Fruit fly (Drosophila melanogaster) whole organism, wandering third instar larva: ENCODE results near the gene Samuel.

Source experiments
- Hr83 ChIP-seq: fragments of 200-300 bp; sonication (Bioruptor generic); optimal IDR thresholded peaks from 2 replicates; lab custom pipeline; 2016; ENCODE audit warnings: missing biosample characterization, mild to moderate bottlenecking, missing genetic modification characterization, moderate library complexity; ENCODE audit not compliant: poor library complexity, severe bottlenecking
- Mio ChIP-seq: sonication (Bioruptor generic); optimal IDR thresholded peaks from 2 replicates; lab custom pipeline; 2016; ENCODE audit warnings: missing biosample characterization, missing genetic modification characterization
- Vsx2 ChIP-seq: fragments of 200-300, 225-300 bp; sonication (Bioruptor generic); optimal IDR thresholded peaks from 2 replicates; lab custom pipeline; 2018; ENCODE audit warnings: missing biosample characterization, missing genetic modification characterization; ENCODE audit not compliant: partially characterized antibody
- rgr ChIP-seq: fragments of 200-800 bp; sonication (Bioruptor generic); optimal IDR thresholded peaks from 3 replicates; lab custom pipeline; 2016; ENCODE audit warnings: missing biosample characterization, mild to moderate bottlenecking, missing genetic modification characterization
- usp ChIP-seq: fragments of >200 bp; optimal IDR thresholded peaks from 2 replicates; lab custom pipeline; 2017; ENCODE audit warnings: missing biosample characterization, missing genetic modification characterization

- no peak for TF ChIP-seq Mio
- TF ChIP-seq Vsx2 (GFP tag; lab: Kevin White, UChicago), result no peak
- TF ChIP-seq usp (GFP tag; lab: Kevin White, UChicago), result no peak
- TF ChIP-seq rgr, result peak; percentile 21
- TF ChIP-seq Hr83 (GFP tag; lab: Kevin White, UChicago), result no peak
These were observed 2.7 kb upstream of the Samuel start for dm6 chr2L:11069475-11069874.
